Worm (Caenorhabditis elegans) whole organism, L4 larva: ENCODE measurements around the gene K10G9.2.

Source experiments
- D1046.2 ChIP-seq: fragments of 200-800 bp; sonication (Bioruptor generic); IDR thresholded peaks from 2 replicates; pipeline ENCODE4 v1.3.6; 2022; ENCODE audit warnings: missing genetic modification characterization, missing compliant biosample characterization
- F37D6.2 ChIP-seq: sonication (generic microtip); optimal IDR thresholded peaks from 2 replicates; lab custom pipeline; 2016; ENCODE audit warnings: mild to moderate bottlenecking, missing genetic modification characterization, missing compliant biosample characterization
- Y75B8A.6 ChIP-seq: fragments of 200-800 bp; sonication (Bioruptor generic); IDR thresholded peaks from 2 replicates; pipeline ENCODE4 v1.3.6; 2022; ENCODE audit warnings: missing genetic modification reagents, missing genetic modification characterization, missing compliant biosample characterization
- ZK546.5 ChIP-seq, 2 experiments: sonication (generic microtip); optimal IDR thresholded peaks; 2 replicates each; lab custom pipeline; 2017; ENCODE audit warnings: missing biosample characterization in 2 of 2, missing genetic modification characterization in 2 of 2
- ceh-20 ChIP-seq: fragments of 200-800 bp; sonication (Bioruptor generic); IDR thresholded peaks from 2 replicates; pipeline ENCODE4 v1.3.6; 2022; ENCODE audit warnings: missing genetic modification reagents, missing genetic modification characterization, missing compliant biosample characterization
- ceh-32 ChIP-seq: sonication (generic microtip); optimal IDR thresholded peaks from 2 replicates; lab custom pipeline; 2016; ENCODE audit warnings: mild to moderate bottlenecking, missing genetic modification characterization, missing compliant biosample characterization; ENCODE audit not compliant: poor library complexity
- ceh-44 ChIP-seq: fragments of 200-800 bp; sonication (Bioruptor generic); IDR thresholded peaks from 2 replicates; pipeline ENCODE4 v1.3.6; 2022; ENCODE audit warnings: missing genetic modification reagents, missing genetic modification characterization, missing compliant biosample characterization
- cey-2 ChIP-seq: sonication (generic microtip); optimal IDR thresholded peaks from 3 replicates; lab custom pipeline; 2017; ENCODE audit warnings: missing genetic modification characterization, mild to moderate bottlenecking, missing compliant biosample characterization, antibody characterized with exemption, borderline replicate concordance; ENCODE audit not compliant: insufficient read depth
- ctbp-1 ChIP-seq: fragments of 200-800 bp; sonication (Bioruptor generic); IDR thresholded peaks from 2 replicates; pipeline ENCODE4 v1.3.6; 2022; ENCODE audit warnings: missing genetic modification reagents, missing genetic modification characterization, missing compliant biosample characterization
- dmd-6 ChIP-seq: fragments of 200-800 bp; sonication (Bioruptor generic); IDR thresholded peaks from 2 replicates; pipeline ENCODE4 v1.3.6; 2022; ENCODE audit warnings: missing genetic modification reagents, missing genetic modification characterization, missing compliant biosample characterization
- dve-1 ChIP-seq: sonication (generic microtip); optimal IDR thresholded peaks from 2 replicates; lab custom pipeline; 2017; ENCODE audit warnings: antibody characterized with exemption, mild to moderate bottlenecking, missing genetic modification characterization, missing compliant biosample characterization; ENCODE audit not compliant: insufficient read depth
- hif-1 ChIP-seq, 2 experiments: sonication (generic microtip); optimal IDR thresholded peaks; 2 replicates each; lab custom pipeline; 2016 to 2017; ENCODE audit warnings: missing compliant biosample characterization in 2 of 2, missing genetic modification characterization in 2 of 2, missing genetic modification reagents in 2 of 2, missing genotype in 2 of 2, mild to moderate bottlenecking in 1 of 2
- hlh-30 ChIP-seq: sonication (generic microtip); optimal IDR thresholded peaks from 2 replicates; lab custom pipeline; 2017; ENCODE audit warnings: antibody characterized with exemption, mild to moderate bottlenecking, missing genetic modification characterization, missing compliant biosample characterization; ENCODE audit not compliant: insufficient read depth
- hmg-1.1 ChIP-seq: fragments of 200-800 bp; sonication (Bioruptor generic); IDR thresholded peaks from 2 replicates; pipeline ENCODE4 v1.3.6; 2022; ENCODE audit warnings: missing genetic modification reagents, missing genetic modification characterization, missing compliant biosample characterization
- jun-1 ChIP-seq: fragments of 150-350 bp; optimal IDR thresholded peaks from 2 replicates; lab custom pipeline; 2014; ENCODE audit warnings: missing biosample characterization, missing genetic modification reagents, missing genetic modification characterization
- lim-7 ChIP-seq: fragments of 200-800 bp; sonication (Bioruptor generic); IDR thresholded peaks from 2 replicates; pipeline ENCODE4 v1.3.6; 2022; ENCODE audit warnings: missing genetic modification characterization, missing compliant biosample characterization
- lir-3 ChIP-seq: sonication (generic microtip); optimal IDR thresholded peaks from 2 replicates; lab custom pipeline; 2016; ENCODE audit warnings: mild to moderate bottlenecking, missing genetic modification characterization, missing compliant biosample characterization
- lsy-2 ChIP-seq, 2 experiments: fragments of 150-350 bp in 1 of 2; sonication (generic microtip) in 1 of 2; optimal IDR thresholded peaks; 2 replicates each; lab custom pipeline; 2014 to 2017; ENCODE audit warnings: missing biosample characterization in 2 of 2, missing genetic modification characterization in 2 of 2
- madf-5 ChIP-seq, 2 experiments: fragments of 200-800 bp; sonication (Bioruptor generic); IDR thresholded peaks; 2 replicates each; pipeline ENCODE4 v1.3.6; 2022; ENCODE audit warnings: missing compliant biosample characterization in 2 of 2, missing genetic modification characterization in 2 of 2
- madf-9 ChIP-seq: fragments of 200-800 bp; sonication (Bioruptor generic); conservative IDR thresholded peaks from 2 replicates; pipeline ENCODE4 v1.3.6; 2022; ENCODE audit warnings: missing genetic modification reagents, missing genetic modification characterization, missing compliant biosample characterization
- mes-2 ChIP-seq: sonication (generic microtip); optimal IDR thresholded peaks from 2 replicates; lab custom pipeline; 2016; ENCODE audit warnings: missing genotype, mild to moderate bottlenecking, missing genetic modification characterization, missing compliant biosample characterization; ENCODE audit not compliant: poor library complexity, severe bottlenecking
- mxl-3 ChIP-seq: fragments of 200-800 bp; sonication (Bioruptor generic); optimal IDR thresholded peaks from 2 replicates; lab custom pipeline; 2018; ENCODE audit warnings: mild to moderate bottlenecking, missing genetic modification characterization, missing compliant biosample characterization
- nhr-10 ChIP-seq: fragments of 150-350 bp; optimal IDR thresholded peaks from 2 replicates; lab custom pipeline; 2014; ENCODE audit warnings: missing biosample characterization, missing genetic modification characterization
- nhr-11 ChIP-seq: fragments of 150-350 bp; optimal IDR thresholded peaks from 2 replicates; lab custom pipeline; 2014; ENCODE audit warnings: missing biosample characterization, missing genetic modification characterization
- nhr-237 ChIP-seq: sonication (generic microtip); optimal IDR thresholded peaks from 2 replicates; lab custom pipeline; 2017; ENCODE audit warnings: missing biosample characterization, missing genetic modification characterization
- nhr-28 ChIP-seq: fragments of 150-350 bp; optimal IDR thresholded peaks from 2 replicates; lab custom pipeline; 2014; ENCODE audit warnings: missing biosample characterization, missing genetic modification characterization
- nhr-42 ChIP-seq: fragments of 200-800 bp; sonication (Bioruptor generic); IDR thresholded peaks from 2 replicates; pipeline ENCODE4 v1.3.6; 2022; ENCODE audit warnings: missing genetic modification characterization, missing compliant biosample characterization
- nhr-48 ChIP-seq: sonication (generic microtip); optimal IDR thresholded peaks from 2 replicates; lab custom pipeline; 2016; ENCODE audit warnings: mild to moderate bottlenecking, missing genetic modification characterization, missing compliant biosample characterization
- nhr-77 ChIP-seq: fragments of 150-350 bp; optimal IDR thresholded peaks from 2 replicates; lab custom pipeline; 2014; ENCODE audit warnings: missing biosample characterization, missing genetic modification characterization
- pha-4 ChIP-seq, 2 experiments: fragments of 150-350 bp in 1 of 2; fragments of 200-800 bp in 1 of 2; sonication (Bioruptor generic) in 1 of 2; IDR thresholded peaks in 1 of 2; optimal IDR thresholded peaks in 1 of 2; 2 replicates each; pipeline versions ENCODE4 v1.3.6 to Lab custom; 2014 to 2022; ENCODE audit warnings: missing genetic modification characterization in 2 of 2, missing genetic modification reagents in 2 of 2, missing biosample characterization in 1 of 2, missing compliant biosample characterization in 1 of 2
- php-3 ChIP-seq: fragments of 200-800 bp; sonication (Bioruptor generic); IDR thresholded peaks from 2 replicates; pipeline ENCODE4 v1.3.6; 2022; ENCODE audit warnings: missing genetic modification reagents, missing genetic modification characterization, missing compliant biosample characterization
- saeg-2 ChIP-seq: fragments of 200-800 bp; sonication (Bioruptor generic); IDR thresholded peaks from 2 replicates; pipeline ENCODE4 v1.3.6; 2022; ENCODE audit warnings: missing genetic modification reagents, missing genetic modification characterization, missing compliant biosample characterization
- set-16 ChIP-seq: fragments of 200-800 bp; sonication (Bioruptor generic); IDR thresholded peaks from 2 replicates; pipeline ENCODE4 v1.3.6; 2022; ENCODE audit warnings: missing genetic modification reagents, missing genetic modification characterization, missing compliant biosample characterization
- spr-1 ChIP-seq: sonication (generic microtip); optimal IDR thresholded peaks from 2 replicates; lab custom pipeline; 2016; ENCODE audit warnings: mild to moderate bottlenecking, missing genetic modification characterization, missing compliant biosample characterization
- unc-62 ChIP-seq, 3 experiments: fragments of 150-350 bp in 1 of 3; sonication (generic microtip); optimal IDR thresholded peaks in 2 of 3; peaks in 1 of 3; 1 replicate in 1 of 3; 2 replicates in 2 of 3; lab custom pipeline; 2014 to 2017; ENCODE audit warnings: missing biosample characterization in 3 of 3, missing genetic modification characterization in 3 of 3, missing genetic modification reagents in 3 of 3, missing genotype in 1 of 3
- vab-7 ChIP-seq: fragments of 200-800 bp; sonication (Bioruptor generic); IDR thresholded peaks from 2 replicates; pipeline ENCODE4 v1.3.6; 2022; ENCODE audit warnings: missing genetic modification reagents, missing genetic modification characterization, missing compliant biosample characterization
- zag-1 ChIP-seq: fragments of 150-350 bp; optimal IDR thresholded peaks from 2 replicates; lab custom pipeline; 2014; ENCODE audit warnings: missing biosample characterization, missing genetic modification characterization
- zip-2 ChIP-seq: fragments of 150-350 bp; optimal IDR thresholded peaks from 2 replicates; lab custom pipeline; 2014; ENCODE audit warnings: missing biosample characterization, missing genetic modification characterization

K10G9.2 gene

ce11 chrIII:10290541-10290940 is 4.8 kb downstream of the K10G9.2 start (continued):
- no peak for TF ChIP-seq set-16
- TF ChIP-seq madf-9 = no peak
- TF ChIP-seq ceh-32 (tag; lab: Kevin White, UChicago) = no peak
- no peak for TF ChIP-seq mes-2 (tag; lab: Kevin White, UChicago)
- peak; percentile 26 for TF ChIP-seq mxl-3 (GFP tag; lab: Kevin White, UChicago)
- TF ChIP-seq madf-5 (GFP tag; IDR thresholded peaks at IDR 0.05; lab: Robert Waterston, UW) = no peak
- TF ChIP-seq zip-2 (tag; lab: Kevin White, UChicago) = no peak
- TF ChIP-seq nhr-28 (tag; lab: Kevin White, UChicago) = peak; percentile 46
- no peak for TF ChIP-seq saeg-2 (GFP tag; lab: Robert Waterston, UW)

- TF ChIP-seq spr-1 (tag; lab: Kevin White, UChicago) = no peak
- no peak for TF ChIP-seq lir-3 (tag; lab: Kevin White, UChicago)
- no peak for TF ChIP-seq ZK546.5 (tag; optimal IDR thresholded peaks at IDR 0.05; lab: Kevin White, UChicago)
- TF ChIP-seq nhr-28 (tag; lab: Kevin White, UChicago) = no peak
- no peak for TF ChIP-seq lsy-2 (tag; optimal IDR thresholded peaks at IDR 0.05; lab: Kevin White, UChicago)
- peak; percentile 35 for TF ChIP-seq dmd-6 (GFP tag; lab: Robert Waterston, UW)
- no peak for TF ChIP-seq madf-9
- no peak for TF ChIP-seq nhr-42 (GFP tag; lab: Robert Waterston, UW)
- no peak for TF ChIP-seq jun-1
- 0 out of 2 replicates have a peak, but pooled peaks have one; percentile 42 for TF ChIP-seq lim-7 (GFP tag; lab: Robert Waterston, UW)
- TF ChIP-seq hlh-30 = peak; percentile 25
These were observed 7.6 kb downstream of the K10G9.2 start for ce11 chrIII:10293362-10293761.

- TF ChIP-seq nhr-11 (tag; lab: Kevin White, UChicago) (no peak), unc-62 (GFP tag; optimal IDR thresholded peaks at IDR 0.05 in 1 of 2; lab: Kevin White, UChicago) (peak in 1 of 2 experiments; percentile 94), unc-62 (tag; optimal IDR thresholded peaks at IDR 0.05; lab: Kevin White, UChicago) (no peak), hmg-1.1 (GFP tag; lab: Robert Waterston, UW) (no peak), nhr-42 (GFP tag; lab: Robert Waterston, UW) (no peak), vab-7 (GFP tag; lab: Robert Waterston, UW) (no peak), zag-1 (tag; lab: Kevin White, UChicago) (no peak)
- TF ChIP-seq, all 104 proteins: peak for 1
These were observed 8.2 kb downstream of the K10G9.2 start for ce11 chrIII:10293946-10294345.

- TF ChIP-seq hlh-30 (no peak), hif-1 (tag; optimal IDR thresholded peaks at IDR 0.05; lab: Kevin White, UChicago) (no peak), ZK546.5 (tag; optimal IDR thresholded peaks at IDR 0.05; lab: Kevin White, UChicago) (no peak), ctbp-1 (GFP tag; lab: Robert Waterston, UW) (no peak), cey-2 (tag; lab: Kevin White, UChicago) (no peak), dve-1 (tag; lab: Kevin White, UChicago) (no peak), php-3 (GFP tag; lab: Robert Waterston, UW) (no peak), D1046.2 (GFP tag; lab: Robert Waterston, UW) (no peak), nhr-77 (tag; lab: Kevin White, UChicago) (no peak)
These were observed 9.1 kb downstream of the K10G9.2 start, which contains the start of gene vglu-2 for ce11 chrIII:10294837-10295236. Gene vglu-2, plus strand, starts transcription at chrIII:10295137.

ce11 chrIII:10296904-10297303 is 11.2 kb downstream of the K10G9.2 start:
- no peak for TF ChIP-seq F37D6.2
- TF ChIP-seq nhr-10 (tag; lab: Kevin White, UChicago) = no peak
- TF ChIP-seq ceh-44 (GFP tag; lab: Robert Waterston, UW) = no peak
- TF ChIP-seq nhr-48 (tag; lab: Kevin White, UChicago) = no peak
- TF ChIP-seq php-3 (GFP tag; lab: Robert Waterston, UW) = peak; percentile 23; the same call in 1 of the 2 replicates
- TF ChIP-seq nhr-237 = no peak
- 0 out of 2 replicates have a peak, but pooled peaks have one; percentile 12 for TF ChIP-seq ceh-20 (GFP tag; lab: Robert Waterston, UW)
- peak in 1 of 2 experiments; percentile 72 for TF ChIP-seq unc-62 (GFP tag; optimal IDR thresholded peaks at IDR 0.05 in 1 of 2; lab: Kevin White, UChicago)
- TF ChIP-seq unc-62 (tag; optimal IDR thresholded peaks at IDR 0.05; lab: Kevin White, UChicago) = no peak
- no peak for TF ChIP-seq hlh-30
- no peak for TF ChIP-seq pha-4 (GFP tag; IDR thresholded peaks at IDR 0.05; lab: Robert Waterston, UW)
- TF ChIP-seq pha-4 (tag; optimal IDR thresholded peaks at IDR 0.05; lab: Kevin White, UChicago) = no peak
- no peak for TF ChIP-seq Y75B8A.6 (GFP tag; lab: Robert Waterston, UW)
